Fruit fly (Drosophila melanogaster) whole organism, pupa: Measurements from ENCODE around the gene CG1812.

ENCODE experiments used
- CG10348 ChIP-seq: fragments of 200-800 bp; sonication (Bioruptor generic); IDR thresholded peaks from 2 replicates; pipeline ENCODE4 v1.3.6; 2022; ENCODE audit warnings: missing biosample characterization, missing genetic modification characterization
- CG12605 ChIP-seq: fragments of 200-800 bp; sonication (Bioruptor generic); IDR thresholded peaks from 2 replicates; pipeline ENCODE4 v1.3.6; 2022; ENCODE audit warnings: missing biosample characterization, missing genetic modification characterization
- CG13204 ChIP-seq: fragments of 200-800 bp; sonication (Bioruptor generic); optimal IDR thresholded peaks from 2 replicates; lab custom pipeline; 2018; ENCODE audit warnings: missing biosample characterization, mild to moderate bottlenecking, missing genetic modification characterization, moderate library complexity
- CG14655 ChIP-seq: fragments of 200-800 bp; sonication (Bioruptor generic); optimal IDR thresholded peaks from 3 replicates; lab custom pipeline; 2017; ENCODE audit warnings: mild to moderate bottlenecking, missing biosample characterization, missing genetic modification reagents, missing genetic modification characterization
- CG15710 ChIP-seq: fragments of 200-800 bp; sonication (Bioruptor generic); optimal IDR thresholded peaks from 2 replicates; lab custom pipeline; 2018; ENCODE audit warnings: missing biosample characterization, mild to moderate bottlenecking, missing genetic modification characterization, moderate library complexity
- CG17806 ChIP-seq: fragments of 200-800 bp; sonication (Bioruptor generic); optimal IDR thresholded peaks from 2 replicates; lab custom pipeline; 2018; ENCODE audit warnings: missing biosample characterization, mild to moderate bottlenecking, missing genetic modification characterization, moderate library complexity
- CG32121 ChIP-seq: fragments of 200-800 bp; sonication (Bioruptor generic); IDR thresholded peaks from 2 replicates; pipeline ENCODE4 v1.3.6; 2022; ENCODE audit warnings: missing biosample characterization, missing genetic modification characterization
- CG34367 ChIP-seq: fragments of 200-800 bp; sonication (Bioruptor generic); optimal IDR thresholded peaks from 2 replicates; lab custom pipeline; 2018; ENCODE audit warnings: missing biosample characterization, mild to moderate bottlenecking, missing genetic modification characterization
- CG4496 ChIP-seq: fragments of 200-800 bp; sonication (Bioruptor generic); IDR thresholded peaks from 3 replicates; pipeline ENCODE4 v1.3.6; 2022; ENCODE audit warnings: missing biosample characterization, missing genetic modification characterization
- CG8159 ChIP-seq: fragments of 200-800 bp; sonication (Bioruptor generic); optimal IDR thresholded peaks from 3 replicates; lab custom pipeline; 2018; ENCODE audit warnings: missing biosample characterization, mild to moderate bottlenecking, missing genetic modification characterization, moderate library complexity
- CG8301 ChIP-seq: fragments of 200-800 bp; sonication (Bioruptor generic); optimal IDR thresholded peaks from 2 replicates; lab custom pipeline; 2018; ENCODE audit warnings: missing biosample characterization, mild to moderate bottlenecking, missing genetic modification characterization
- CG9948 ChIP-seq: fragments of 200-800 bp; sonication (Bioruptor generic); optimal IDR thresholded peaks from 2 replicates; lab custom pipeline; 2018; ENCODE audit warnings: missing biosample characterization, mild to moderate bottlenecking, missing genetic modification characterization, moderate library complexity
- D1 ChIP-seq: fragments of 200-800 bp; sonication (Bioruptor generic); optimal IDR thresholded peaks from 2 replicates; lab custom pipeline; 2018; ENCODE audit warnings: missing biosample characterization, mild to moderate bottlenecking, missing genetic modification characterization, moderate library complexity
- EcR ChIP-seq: fragments of 200-800 bp; sonication (Bioruptor generic); optimal IDR thresholded peaks from 3 replicates; lab custom pipeline; 2019; ENCODE audit warnings: missing biosample characterization, missing genetic modification characterization, mild to moderate bottlenecking, moderate library complexity, missing genetic modification reagents
- Ets98B ChIP-seq: fragments of 200-800 bp; sonication (Bioruptor generic); IDR thresholded peaks from 2 replicates; pipeline ENCODE4 v1.3.6; 2022; ENCODE audit warnings: missing biosample characterization, missing genetic modification characterization
- Pif1A ChIP-seq: fragments of 200-800 bp; sonication (Bioruptor generic); optimal IDR thresholded peaks from 3 replicates; lab custom pipeline; 2016; ENCODE audit warnings: missing biosample characterization, missing genetic modification characterization
- Pif1B ChIP-seq: fragments of 200-800 bp; sonication (Bioruptor generic); optimal IDR thresholded peaks from 3 replicates; lab custom pipeline; 2016; ENCODE audit warnings: missing biosample characterization, missing genetic modification characterization
- Snoo ChIP-seq: fragments of 200-800 bp; sonication (Bioruptor generic); optimal IDR thresholded peaks from 3 replicates; lab custom pipeline; 2017; ENCODE audit warnings: missing biosample characterization, mild to moderate bottlenecking, missing genetic modification characterization, inconsistent platforms
- fd96Ca ChIP-seq: fragments of 200-800 bp; sonication (Bioruptor generic); IDR thresholded peaks from 3 replicates; pipeline ENCODE4 v1.3.6; 2022; ENCODE audit warnings: missing biosample characterization, missing genetic modification characterization
- gl ChIP-seq: fragments of 200-800 bp; sonication (Bioruptor generic); optimal IDR thresholded peaks from 2 replicates; lab custom pipeline; 2018; ENCODE audit warnings: missing biosample characterization, mild to moderate bottlenecking, missing genetic modification characterization
- rn ChIP-seq: fragments of 200-800 bp; sonication (Bioruptor generic); IDR thresholded peaks from 2 replicates; pipeline ENCODE4 v1.3.6; 2022; ENCODE audit warnings: missing biosample characterization, missing genetic modification characterization

CG1812 gene

dm6 chrX:20488701-20489122 is 22.6 kb upstream of the CG1812 start:
- TF ChIP-seq Pif1A (peak; percentile 72), CG15710 (tag; lab: Kevin White, UChicago) (peak; percentile 66), CG12605 (GFP tag; lab: Robert Waterston, UW) (no peak), CG14655 (peak; percentile 85), CG13204 (peak; percentile 25), CG10348 (GFP tag; lab: Robert Waterston, UW) (no peak), CG8301 (tag; lab: Kevin White, UChicago) (peak; percentile 81), CG8159 (tag; lab: Kevin White, UChicago) (peak; percentile 78), fd96Ca (GFP tag; lab: Robert Waterston, UW) (peak; percentile 60; the same call in 1 of the 3 replicates), CG32121 (GFP tag; lab: Robert Waterston, UW) (no peak), Snoo (tag; lab: Kevin White, UChicago) (peak; percentile 58), CG9948 (tag; lab: Kevin White, UChicago) (peak; percentile 64), D1 (tag; lab: Kevin White, UChicago) (peak; percentile 45), rn (GFP tag; lab: Robert Waterston, UW) (no peak), CG34367 (tag; lab: Kevin White, UChicago) (peak; percentile 31), CG17806 (tag; lab: Kevin White, UChicago) (peak; percentile 61), Ets98B (0 out of 2 replicates have a peak, but pooled peaks have one; percentile 32), Pif1B (GFP tag; lab: Kevin White, UChicago) (peak; percentile 70)

dm6 chrX:20489382-20489994 is 21.9 kb upstream of the CG1812 start:
- peak; percentile 33 for TF ChIP-seq Snoo (tag; lab: Kevin White, UChicago)
- TF ChIP-seq CG14655 = peak; percentile 10
- no peak for TF ChIP-seq CG15710 (tag; lab: Kevin White, UChicago)
- no peak for TF ChIP-seq D1 (tag; lab: Kevin White, UChicago)
- TF ChIP-seq CG12605 (GFP tag; lab: Robert Waterston, UW) = no peak
- TF ChIP-seq CG13204 = no peak
- no peak for TF ChIP-seq Pif1B (GFP tag; lab: Kevin White, UChicago)
- peak; percentile 33 for TF ChIP-seq CG9948 (tag; lab: Kevin White, UChicago)

dm6 chrX:20489995-20490393 is 21.4 kb upstream of the CG1812 start:
- TF ChIP-seq CG9948 (tag; lab: Kevin White, UChicago) = peak; percentile 8
- no peak for TF ChIP-seq Snoo (tag; lab: Kevin White, UChicago)
- TF ChIP-seq, all 21 proteins: peak for 1

dm6 chrX:20490883-20491282 is 20.5 kb upstream of the CG1812 start:
- TF ChIP-seq CG32121 (GFP tag; lab: Robert Waterston, UW) = peak; percentile 46; the same call in 1 of the 2 replicates
- peak; percentile 70; the same call in 1 of the 2 replicates for TF ChIP-seq Ets98B
- TF ChIP-seq CG9948 (tag; lab: Kevin White, UChicago) = no peak
- TF ChIP-seq Pif1B (GFP tag; lab: Kevin White, UChicago) = no peak
- peak; percentile 29; the same call in 1 of the 2 replicates for TF ChIP-seq rn (GFP tag; lab: Robert Waterston, UW)
- peak; percentile 33; the same call in 1 of the 3 replicates for TF ChIP-seq CG4496 (GFP tag; lab: Robert Waterston, UW)
- peak; percentile 41 for TF ChIP-seq CG12605 (GFP tag; lab: Robert Waterston, UW)
- TF ChIP-seq D1 (tag; lab: Kevin White, UChicago) = no peak

- TF ChIP-seq CG8301 (tag; lab: Kevin White, UChicago) = no peak
- TF ChIP-seq EcR = no peak
- no peak for TF ChIP-seq CG12605 (GFP tag; lab: Robert Waterston, UW)
- TF ChIP-seq CG4496 (GFP tag; lab: Robert Waterston, UW) = no peak
- TF ChIP-seq CG32121 (GFP tag; lab: Robert Waterston, UW) = no peak
- no peak for TF ChIP-seq Pif1B (GFP tag; lab: Kevin White, UChicago)
- no peak for TF ChIP-seq CG17806 (tag; lab: Kevin White, UChicago)
Observed at dm6 chrX:20492672-20493071, 18.7 kb upstream of the CG1812 start.

dm6 chrX:20495117-20495516 is 16.2 kb upstream of the CG1812 start:
- TF ChIP-seq CG8301 (tag; lab: Kevin White, UChicago) = no peak
- TF ChIP-seq CG8159 (tag; lab: Kevin White, UChicago) = no peak
- TF ChIP-seq D1 (tag; lab: Kevin White, UChicago) = no peak
- no peak for TF ChIP-seq CG4496 (GFP tag; lab: Robert Waterston, UW)
- TF ChIP-seq Pif1B (GFP tag; lab: Kevin White, UChicago) = no peak
- TF ChIP-seq gl (tag; lab: Kevin White, UChicago) = no peak
- no peak for TF ChIP-seq Pif1A
- TF ChIP-seq rn (GFP tag; lab: Robert Waterston, UW) = no peak
- no peak for TF ChIP-seq CG9948 (tag; lab: Kevin White, UChicago)
- no peak for TF ChIP-seq EcR
- TF ChIP-seq CG14655 = no peak
- TF ChIP-seq CG12605 (GFP tag; lab: Robert Waterston, UW) = no peak
- TF ChIP-seq CG34367 (tag; lab: Kevin White, UChicago) = no peak
- TF ChIP-seq Snoo (tag; lab: Kevin White, UChicago) = no peak
- TF ChIP-seq CG32121 (GFP tag; lab: Robert Waterston, UW) = no peak
- no peak for TF ChIP-seq CG13204
- no peak for TF ChIP-seq CG17806 (tag; lab: Kevin White, UChicago)
